Worm (Caenorhabditis elegans) whole organism, L4/young adult: ENCODE data around the gene ins-5.

Experiments
- W03F9.2 ChIP-seq: fragments of 150-350 bp; optimal IDR thresholded peaks from 2 replicates; lab custom pipeline; 2014; ENCODE audit warnings: missing biosample characterization, missing genetic modification characterization
- him-1 ChIP-seq: sonication (generic microtip); optimal IDR thresholded peaks from 2 replicates; lab custom pipeline; 2016; ENCODE audit warnings: missing genotype, missing genetic modification reagents, missing genetic modification characterization, missing compliant biosample characterization

DNA sequence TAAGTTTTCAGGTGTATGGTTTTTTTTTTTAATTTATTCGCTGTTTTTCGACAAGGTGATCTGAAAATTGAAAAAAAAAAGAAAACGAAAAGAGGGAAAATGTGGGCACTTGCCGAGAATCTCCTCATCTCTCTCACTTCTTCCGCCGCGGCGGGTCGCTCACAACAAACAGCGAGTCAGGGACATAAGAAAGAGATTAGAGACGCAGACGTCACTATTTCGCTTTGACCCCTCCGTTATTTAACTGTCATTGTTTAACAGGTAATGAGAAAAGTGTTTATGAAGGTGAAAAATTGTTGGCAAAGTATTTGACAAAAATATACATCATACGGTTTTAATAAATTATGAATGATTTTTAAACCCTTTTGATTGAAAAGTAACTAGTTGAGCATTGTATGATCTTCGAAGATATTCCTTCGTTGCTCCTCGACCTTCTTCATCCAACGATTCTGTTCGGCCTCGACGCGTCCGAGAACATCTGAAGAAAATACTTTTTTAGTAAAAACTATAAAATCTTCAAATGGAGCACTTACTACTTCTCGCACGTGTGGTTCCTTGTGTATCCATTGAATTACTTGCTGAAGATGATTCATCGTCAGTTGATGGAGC, 48.8 kb downstream of the ins-5 start:
- TF ChIP-seq W03F9.2 (no peak), him-1 (tag; lab: Kevin White, UChicago) (no peak)
